Fruit fly (Drosophila melanogaster): ENCODE measurements around the gene GluRIIA.

DNA sequence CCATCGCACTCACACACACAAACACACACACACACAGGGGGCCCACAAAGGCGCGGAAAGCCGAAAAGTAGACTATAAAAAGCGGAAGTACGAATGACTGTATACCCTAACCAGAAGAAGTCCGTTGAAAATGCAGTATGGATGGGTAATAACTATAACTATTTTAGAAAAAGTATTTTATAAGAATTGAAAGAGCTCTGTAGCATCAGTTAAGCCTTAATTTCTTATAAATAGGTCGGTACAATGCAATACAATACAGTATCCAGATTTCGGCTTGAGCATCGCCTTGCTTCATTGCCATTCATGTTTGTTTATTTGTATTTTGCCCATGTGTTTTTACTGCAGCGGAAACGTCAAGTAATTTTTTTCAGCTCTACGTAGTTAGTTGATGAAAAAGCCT lies 14.6 kb downstream of the GluRIIA start:
- TF ChIP-seq TFAM (GFP tag; optimal IDR thresholded peaks at IDR 0.05), result no peak
- no peak for TF ChIP-seq CG7271 (tag; optimal IDR thresholded peaks at IDR 0.05)
- no peak for TF ChIP-seq ken (GFP tag; IDR thresholded peaks at IDR 0.05)
- no peak for TF ChIP-seq CG30431 (GFP tag; optimal IDR thresholded peaks at IDR 0.05)
- no peak for TF ChIP-seq CG31388 (GFP tag; optimal IDR thresholded peaks at IDR 0.05)
- TF ChIP-seq wek (GFP tag; optimal IDR thresholded peaks at IDR 0.05), result no peak
- no peak for TF ChIP-seq dimm (GFP tag; IDR thresholded peaks at IDR 0.05)
- TF ChIP-seq CG8359 (GFP tag; optimal IDR thresholded peaks at IDR 0.05; ENCODE audit: borderline replicate concordance), result no peak
- TF ChIP-seq CG17328 (GFP tag; IDR thresholded peaks at IDR 0.05), result peak; percentile 43; the same call in 1 of the 2 replicates
- TF ChIP-seq CG4424 (GFP tag; optimal IDR thresholded peaks at IDR 0.05), result no peak
